Worm (Caenorhabditis elegans) whole organism, early embryonic: ENCODE measurements around the gene best-15.

Source experiments
- B0310.2 ChIP-seq: sonication (generic microtip); optimal IDR thresholded peaks from 2 replicates; lab custom pipeline; 2016; ENCODE audit warnings: mild to moderate bottlenecking, missing genetic modification characterization, missing compliant biosample characterization
- F13C5.2 ChIP-seq: sonication (generic microtip); optimal IDR thresholded peaks from 2 replicates; lab custom pipeline; 2017; ENCODE audit warnings: mild to moderate bottlenecking, missing genetic modification characterization, inconsistent platforms, missing compliant biosample characterization
- ama-1 ChIP-seq: fragments of 150-350 bp; optimal IDR thresholded peaks from 2 replicates; lab custom pipeline; 2014
- ceh-36 ChIP-seq: sonication (generic microtip); optimal IDR thresholded peaks from 2 replicates; lab custom pipeline; 2016; ENCODE audit warnings: missing genetic modification characterization, inconsistent platforms, missing compliant biosample characterization
- flt-1 ChIP-seq: fragments of 200-800 bp; sonication (Bioruptor generic); IDR thresholded peaks from 2 replicates; pipeline ENCODE4 v1.3.6; 2022; ENCODE audit warnings: missing genetic modification characterization, missing compliant biosample characterization
- hmbx-1 ChIP-seq: sonication (generic microtip); optimal IDR thresholded peaks from 2 replicates; lab custom pipeline; 2016; ENCODE audit warnings: mild to moderate bottlenecking, missing genetic modification characterization, missing compliant biosample characterization
- hmg-4 ChIP-seq: fragments of 200-800 bp; sonication (Bioruptor generic); optimal IDR thresholded peaks from 2 replicates; lab custom pipeline; 2018; ENCODE audit warnings: mild to moderate bottlenecking, missing genetic modification characterization, missing compliant biosample characterization
- pes-1 ChIP-seq: fragments of 200-800 bp; sonication (Bioruptor generic); IDR thresholded peaks from 2 replicates; pipeline ENCODE4 v1.3.6; 2022; ENCODE audit warnings: missing genetic modification reagents, missing genetic modification characterization, missing compliant biosample characterization
- sea-1 ChIP-seq: fragments of 200-800 bp; sonication (Bioruptor generic); conservative IDR thresholded peaks from 2 replicates; pipeline ENCODE4 v1.3.6; 2022; ENCODE audit warnings: missing genetic modification characterization, missing compliant biosample characterization
- tbx-11 ChIP-seq: fragments of 200-800 bp; sonication (Bioruptor generic); IDR thresholded peaks from 2 replicates; pipeline ENCODE4 v1.3.6; 2022; ENCODE audit warnings: missing genetic modification characterization, missing compliant biosample characterization
- tra-4 ChIP-seq: sonication (generic microtip); optimal IDR thresholded peaks from 2 replicates; lab custom pipeline; 2017; ENCODE audit warnings: missing genetic modification characterization, missing compliant biosample characterization

ce11 chrIV:10786731-10787130, 45.3 kb downstream of the best-15 start, which contains the start of gene srd-7:
- TF ChIP-seq ama-1 (lab: Kevin White, UChicago) (no peak), flt-1 (GFP tag; lab: Robert Waterston, UW) (no peak), hmg-4 (GFP tag; lab: Kevin White, UChicago) (no peak), hmbx-1 (tag; lab: Kevin White, UChicago) (no peak), tbx-11 (no peak), sea-1 (GFP tag; lab: Robert Waterston, UW) (no peak), B0310.2 (no peak), F13C5.2 (no peak), pes-1 (no peak), ceh-36 (tag; lab: Kevin White, UChicago) (no peak), tra-4 (tag; lab: Kevin White, UChicago) (no peak)
